Fruit fly (Drosophila melanogaster) whole organism, embryonic: ENCODE data around the gene Fur2.
A peak's percentile ranks its signal among the peaks of the same experiment; 100 is the strongest.

Experiments used
- Awh ChIP-seq: fragments of 200-800 bp; sonication (Bioruptor generic); IDR thresholded peaks from 2 replicates; pipeline ENCODE4, ENCODE4 v1.3.6; 2022; ENCODE audit warnings: missing biosample characterization, missing genetic modification characterization
- B-H1 ChIP-seq: fragments of 200-800 bp; sonication (Bioruptor generic); IDR thresholded peaks from 3 replicates; pipeline ENCODE4 v1.3.6; 2022; ENCODE audit warnings: missing biosample characterization, missing genetic modification characterization
- BEAF-32 ChIP-seq: fragments of 200-800 bp; sonication (Bioruptor generic); optimal IDR thresholded peaks from 3 replicates; lab custom pipeline; 2017; ENCODE audit warnings: missing biosample characterization, missing genetic modification characterization, mild to moderate bottlenecking, moderate library complexity, missing genetic modification reagents
- CG10267 ChIP-seq: fragments of 200-800 bp; sonication (Bioruptor generic); optimal IDR thresholded peaks from 2 replicates; lab custom pipeline; 2018; ENCODE audit warnings: missing biosample characterization, mild to moderate bottlenecking, missing genetic modification characterization, moderate library complexity
- CG11456 ChIP-seq: fragments of 200-800 bp; sonication (Bioruptor generic); IDR thresholded peaks from 3 replicates; pipeline ENCODE4 v1.3.6; 2022; ENCODE audit warnings: missing biosample characterization, missing genetic modification characterization
- CG12659 ChIP-seq: fragments of 200-800 bp; sonication (Bioruptor generic); optimal IDR thresholded peaks from 3 replicates; lab custom pipeline; 2017; ENCODE audit warnings: mild to moderate bottlenecking, missing biosample characterization, missing genetic modification reagents, missing genetic modification characterization
- CG13123 ChIP-seq: fragments of 200-800 bp; sonication (Bioruptor generic); optimal IDR thresholded peaks from 2 replicates; lab custom pipeline; 2016; ENCODE audit warnings: missing biosample characterization, missing genetic modification characterization
- CG13775 ChIP-seq: fragments of 200-800 bp; sonication (Bioruptor generic); optimal IDR thresholded peaks from 3 replicates; lab custom pipeline; 2017; ENCODE audit warnings: missing biosample characterization, mild to moderate bottlenecking, missing genetic modification characterization
- CG14710 ChIP-seq: fragments of 200-800 bp; sonication (Bioruptor generic); optimal IDR thresholded peaks from 3 replicates; lab custom pipeline; 2019; ENCODE audit warnings: missing biosample characterization, mild to moderate bottlenecking, missing genetic modification characterization, moderate library complexity
- CG15514 ChIP-seq: fragments of 200-800 bp; sonication (Bioruptor generic); optimal IDR thresholded peaks from 3 replicates; lab custom pipeline; 2017; ENCODE audit warnings: missing biosample characterization, missing genetic modification characterization, mild to moderate bottlenecking, moderate library complexity, missing genetic modification reagents
- CG15601 ChIP-seq: fragments of 200-800 bp; sonication (Bioruptor generic); optimal IDR thresholded peaks from 3 replicates; lab custom pipeline; 2019; ENCODE audit warnings: missing biosample characterization, mild to moderate bottlenecking, missing genetic modification characterization, moderate library complexity
- CG17328 ChIP-seq: fragments of 200-800 bp; sonication (Bioruptor generic); IDR thresholded peaks from 2 replicates; pipeline ENCODE4 v1.3.6; 2022; ENCODE audit warnings: missing biosample characterization, missing genetic modification characterization
- CG17568 ChIP-seq: fragments of 200-800 bp; sonication (Bioruptor generic); optimal IDR thresholded peaks from 2 replicates; lab custom pipeline; 2018; ENCODE audit warnings: missing biosample characterization, mild to moderate bottlenecking, missing genetic modification characterization, moderate library complexity
- CG2116 ChIP-seq: fragments of 200-800 bp; sonication (Bioruptor generic); optimal IDR thresholded peaks from 3 replicates; lab custom pipeline; 2018; ENCODE audit warnings: missing biosample characterization, mild to moderate bottlenecking, missing genetic modification characterization
- CG6683 ChIP-seq: fragments of 200-800 bp; sonication (Bioruptor generic); optimal IDR thresholded peaks from 2 replicates; lab custom pipeline; 2017; ENCODE audit warnings: missing biosample characterization, mild to moderate bottlenecking, missing genetic modification characterization, missing genetic modification reagents
- CG7745 ChIP-seq: fragments of 200-800 bp; sonication (Bioruptor generic); optimal IDR thresholded peaks from 2 replicates; lab custom pipeline; 2018; ENCODE audit warnings: missing biosample characterization, mild to moderate bottlenecking, missing genetic modification characterization, moderate library complexity
- CG9437 ChIP-seq: fragments of 200-800 bp; sonication (Bioruptor generic); optimal IDR thresholded peaks from 2 replicates; lab custom pipeline; 2018; ENCODE audit warnings: missing biosample characterization, mild to moderate bottlenecking, missing genetic modification characterization
- CG9727 ChIP-seq: fragments of 200-800 bp; sonication (Bioruptor generic); optimal IDR thresholded peaks from 3 replicates; lab custom pipeline; 2017; ENCODE audit warnings: missing biosample characterization, mild to moderate bottlenecking, missing genetic modification characterization
- CG9797 ChIP-seq: fragments of 200-800 bp; sonication (Bioruptor generic); optimal IDR thresholded peaks from 3 replicates; lab custom pipeline; 2018; ENCODE audit warnings: missing biosample characterization, mild to moderate bottlenecking, missing genetic modification characterization
- D19A ChIP-seq: fragments of 200-800 bp; optimal IDR thresholded peaks from 3 replicates; lab custom pipeline; 2019; ENCODE audit warnings: missing biosample characterization, mild to moderate bottlenecking, missing genetic modification characterization, moderate library complexity
- Doc3 ChIP-seq: fragments of 200-800 bp; sonication (Bioruptor generic); IDR thresholded peaks from 3 replicates; pipeline ENCODE4 v1.3.6; 2022; ENCODE audit warnings: missing biosample characterization, missing genetic modification characterization; ENCODE audit not compliant: partially characterized antibody
- E2f1 ChIP-seq: fragments of 200-800 bp; sonication (Bioruptor generic); IDR thresholded peaks from 2 replicates; pipeline ENCODE4 v1.3.6; 2022; ENCODE audit warnings: missing biosample characterization, missing genetic modification characterization
- Gsc ChIP-seq: fragments of 200-800 bp; sonication (Bioruptor generic); IDR thresholded peaks from 2 replicates; pipeline ENCODE4 v1.3.6; 2022; ENCODE audit warnings: missing biosample characterization, missing genetic modification characterization
- MBD-R2 ChIP-seq: fragments of 200-800 bp; sonication (Bioruptor generic); IDR thresholded peaks from 2 replicates; pipeline ENCODE4 v1.3.6; 2022; ENCODE audit warnings: missing biosample characterization, missing genetic modification characterization
- Mrtf ChIP-seq: fragments of 200-800 bp; sonication (Bioruptor generic); IDR thresholded peaks from 3 replicates; pipeline ENCODE4 v1.3.6; 2022; ENCODE audit warnings: missing biosample characterization, missing genetic modification characterization
- Opbp ChIP-seq: fragments of 200-800 bp; sonication (Bioruptor generic); IDR thresholded peaks from 3 replicates; pipeline ENCODE4 v1.3.6; 2022; ENCODE audit warnings: missing biosample characterization, missing genetic modification characterization; ENCODE audit not compliant: partially characterized antibody
- Six4 ChIP-seq: fragments of 200-800 bp; sonication (Bioruptor generic); optimal IDR thresholded peaks from 2 replicates; lab custom pipeline; 2016; ENCODE audit warnings: missing biosample characterization, missing genetic modification characterization
- Sox102F ChIP-seq: fragments of 200-800 bp; sonication (Bioruptor generic); optimal IDR thresholded peaks from 2 replicates; lab custom pipeline; 2018; ENCODE audit warnings: missing biosample characterization, mild to moderate bottlenecking, missing genetic modification characterization, moderate library complexity
- Sry-β ChIP-seq: fragments of 200-800 bp; sonication (Bioruptor generic); optimal IDR thresholded peaks from 2 replicates; lab custom pipeline; 2018; ENCODE audit warnings: missing biosample characterization, mild to moderate bottlenecking, missing genetic modification characterization, moderate library complexity
- Ssrp ChIP-seq: fragments of 200-800 bp; sonication (Bioruptor generic); optimal IDR thresholded peaks from 2 replicates; lab custom pipeline; 2018; ENCODE audit warnings: missing biosample characterization, mild to moderate bottlenecking, missing genetic modification characterization, moderate library complexity
- Stat92E ChIP-seq, 3 experiments: fragments of >200 bp in 2 of 3; fragments of 200-800 bp in 1 of 3; sonication (Bioruptor generic) in 1 of 3; optimal IDR thresholded peaks; 2 replicates each; lab custom pipeline; 2017 to 2019; ENCODE audit warnings: missing biosample characterization in 3 of 3, missing genetic modification characterization in 3 of 3, mild to moderate bottlenecking in 1 of 3, moderate library complexity in 1 of 3
- ap ChIP-seq: fragments of 200-800 bp; sonication (Bioruptor generic); IDR thresholded peaks from 2 replicates; pipeline ENCODE4 v1.3.6; 2022; ENCODE audit warnings: missing biosample characterization, missing genetic modification characterization
- chinmo ChIP-seq: fragments of 200-800 bp; sonication (Bioruptor generic); IDR thresholded peaks from 4 replicates; pipeline ENCODE4 v1.3.6; 2022; ENCODE audit warnings: missing biosample characterization, missing genetic modification characterization; ENCODE audit not compliant: partially characterized antibody
- disco-r ChIP-seq: fragments of 200-800 bp; sonication (Bioruptor generic); optimal IDR thresholded peaks from 2 replicates; lab custom pipeline; 2016; ENCODE audit warnings: missing biosample characterization, missing genetic modification characterization
- gcm2 ChIP-seq: fragments of 200-800 bp; sonication (Bioruptor generic); optimal IDR thresholded peaks from 2 replicates; lab custom pipeline; 2016; ENCODE audit warnings: missing biosample characterization, missing genetic modification characterization
- gfzf ChIP-seq: fragments of 200-800 bp; sonication (Bioruptor generic); optimal IDR thresholded peaks from 2 replicates; lab custom pipeline; 2016; ENCODE audit warnings: missing biosample characterization, mild to moderate bottlenecking, missing genetic modification characterization, moderate library complexity
- h ChIP-seq: fragments of >200 bp; optimal IDR thresholded peaks from 2 replicates; lab custom pipeline; 2017
- inv ChIP-seq: fragments of 200-800 bp; sonication (Bioruptor generic); IDR thresholded peaks from 2 replicates; pipeline ENCODE4 v1.3.6; 2022; ENCODE audit warnings: missing biosample characterization, missing genetic modification characterization; ENCODE audit not compliant: partially characterized antibody
- jigr1 ChIP-seq: fragments of 200-800 bp; sonication (Bioruptor generic); IDR thresholded peaks from 3 replicates; pipeline ENCODE4 v1.3.6; 2022; ENCODE audit warnings: missing biosample characterization, missing genetic modification characterization
- jing ChIP-seq: fragments of 200-800 bp; sonication (Bioruptor generic); optimal IDR thresholded peaks from 2 replicates; lab custom pipeline; 2018; ENCODE audit warnings: missing biosample characterization, mild to moderate bottlenecking, missing genetic modification characterization
- lola ChIP-seq, 3 experiments: fragments of >200 bp in 2 of 3; fragments of 200-800 bp in 1 of 3; sonication (Bioruptor generic) in 1 of 3; optimal IDR thresholded peaks; 2 replicates each; lab custom pipeline; 2017 to 2019; ENCODE audit warnings: missing biosample characterization in 3 of 3, missing genetic modification characterization in 3 of 3, mild to moderate bottlenecking in 1 of 3, moderate library complexity in 1 of 3
- nmo ChIP-seq: fragments of 200-800 bp; sonication (Bioruptor generic); optimal IDR thresholded peaks from 2 replicates; lab custom pipeline; 2018; ENCODE audit warnings: missing biosample characterization, mild to moderate bottlenecking, missing genetic modification characterization, moderate library complexity
- nom ChIP-seq: fragments of 200-800 bp; sonication (Bioruptor generic); optimal IDR thresholded peaks from 2 replicates; lab custom pipeline; 2017; ENCODE audit warnings: missing biosample characterization, missing genetic modification characterization, mild to moderate bottlenecking, moderate library complexity, missing genetic modification reagents
- pum ChIP-seq: fragments of 200-800 bp; sonication (Bioruptor generic); optimal IDR thresholded peaks from 2 replicates; lab custom pipeline; 2016; ENCODE audit warnings: missing biosample characterization, missing genetic modification characterization
- ranshi ChIP-seq: fragments of 200-800 bp; sonication (Bioruptor generic); IDR thresholded peaks from 2 replicates; pipeline ENCODE4 v1.3.6; 2022; ENCODE audit warnings: missing biosample characterization, missing genetic modification characterization
- scrt ChIP-seq: fragments of 200-800 bp; sonication (Bioruptor generic); optimal IDR thresholded peaks from 2 replicates; lab custom pipeline; 2018; ENCODE audit warnings: missing biosample characterization, mild to moderate bottlenecking, missing genetic modification characterization, moderate library complexity
- sna ChIP-seq: fragments of 200-800 bp; sonication (Bioruptor generic); IDR thresholded peaks from 2 replicates; pipeline ENCODE4 v1.3.6; 2022; ENCODE audit warnings: missing biosample characterization, missing genetic modification characterization; ENCODE audit not compliant: partially characterized antibody
- sob ChIP-seq: fragments of 200-800 bp; sonication (Bioruptor generic); IDR thresholded peaks from 2 replicates; pipeline ENCODE4 v1.3.6; 2022; ENCODE audit warnings: missing biosample characterization, missing genetic modification characterization
- stwl ChIP-seq: fragments of 200-800 bp; sonication (Bioruptor generic); optimal IDR thresholded peaks from 3 replicates; lab custom pipeline; 2018; ENCODE audit warnings: missing biosample characterization, mild to moderate bottlenecking, missing genetic modification characterization, moderate library complexity
- zfh1 ChIP-seq: fragments of 200-800 bp; sonication (Bioruptor generic); IDR thresholded peaks from 3 replicates; pipeline ENCODE4 v1.3.6; 2022; ENCODE audit warnings: missing biosample characterization, missing genetic modification characterization

Gene Fur2

dm6 chrX:16361306-16361705 is 11.6 kb upstream of the Fur2 start, which contains the start of gene nonA (continued):
- TF ChIP-seq jigr1 (GFP tag; lab: Robert Waterston, UW): no peak
- TF ChIP-seq ap: no peak
- no peak for TF ChIP-seq CG9727 (GFP tag; lab: Kevin White, UChicago)
- TF ChIP-seq CG17568: no peak
- TF ChIP-seq Awh (GFP tag; lab: Robert Waterston, UW): no peak
- no peak for TF ChIP-seq h (lab: Kevin White, UChicago)
- no peak for TF ChIP-seq Six4
- peak; percentile 42 for TF ChIP-seq CG9437 (GFP tag; lab: Kevin White, UChicago)
- TF ChIP-seq B-H1 (GFP tag; lab: Robert Waterston, UW): no peak
- TF ChIP-seq CG13123: no peak
- TF ChIP-seq pum (GFP tag; lab: Kevin White, UChicago): no peak
- no peak for TF ChIP-seq D19A (tag; lab: Kevin White, UChicago)
- TF ChIP-seq CG17328 (GFP tag; lab: Robert Waterston, UW): no peak
- TF ChIP-seq CG10267: peak; percentile 13
- TF ChIP-seq inv (GFP tag; lab: Robert Waterston, UW): no peak
- TF ChIP-seq chinmo: no peak
- TF ChIP-seq Sry-β: no peak
- TF ChIP-seq Ssrp (tag; lab: Kevin White, UChicago): no peak
- TF ChIP-seq gfzf (GFP tag; lab: Kevin White, UChicago): no peak
- no peak for TF ChIP-seq CG6683
- no peak for TF ChIP-seq lola (GFP tag; optimal IDR thresholded peaks at IDR 0.05; lab: Kevin White, UChicago)
- TF ChIP-seq ranshi (GFP tag; lab: Robert Waterston, UW): no peak
- TF ChIP-seq nmo (GFP tag; lab: Kevin White, UChicago): no peak
- TF ChIP-seq Sox102F (GFP tag; lab: Kevin White, UChicago): no peak
- TF ChIP-seq CG12659 (GFP tag; lab: Kevin White, UChicago): peak; percentile 48
- no peak for TF ChIP-seq E2f1 (GFP tag; lab: Robert Waterston, UW)
- 0 out of 3 replicates have a peak, but pooled peaks have one; percentile 9 for TF ChIP-seq Opbp (GFP tag; lab: Robert Waterston, UW)
- TF ChIP-seq CG14710 (tag; lab: Kevin White, UChicago): peak; percentile 60
- peak; percentile 91 for TF ChIP-seq CG2116 (GFP tag; lab: Kevin White, UChicago)
- TF ChIP-seq Doc3 (GFP tag; lab: Robert Waterston, UW): no peak
- no peak for TF ChIP-seq gcm2 (GFP tag; lab: Kevin White, UChicago)
- no peak for TF ChIP-seq CG11456 (GFP tag; lab: Robert Waterston, UW)
- TF ChIP-seq CG7745: no peak
- TF ChIP-seq jing (GFP tag; lab: Kevin White, UChicago): no peak
- no peak for TF ChIP-seq sna (GFP tag; lab: Robert Waterston, UW)
- TF ChIP-seq Mrtf (GFP tag; lab: Robert Waterston, UW): no peak
- no peak for TF ChIP-seq Stat92E (GFP tag; optimal IDR thresholded peaks at IDR 0.05; lab: Kevin White, UChicago)
- no peak for TF ChIP-seq CG15601 (tag; lab: Kevin White, UChicago)
- TF ChIP-seq disco-r (GFP tag; lab: Kevin White, UChicago): no peak
- TF ChIP-seq CG13775: no peak
- TF ChIP-seq stwl (tag; lab: Kevin White, UChicago): peak; percentile 9
- TF ChIP-seq CG15514: no peak
- TF ChIP-seq nom (GFP tag; lab: Kevin White, UChicago): peak; percentile 46
- peak; percentile 54 for TF ChIP-seq BEAF-32 (GFP tag; lab: Kevin White, UChicago)
- TF ChIP-seq CG9797 (GFP tag; lab: Kevin White, UChicago): no peak
- no peak for TF ChIP-seq zfh1 (GFP tag; lab: Robert Waterston, UW)
- no peak for TF ChIP-seq sob (GFP tag; lab: Robert Waterston, UW)
- TF ChIP-seq MBD-R2: peak; percentile 30
- TF ChIP-seq scrt (GFP tag; lab: Kevin White, UChicago): peak; percentile 12
- TF ChIP-seq Gsc: no peak
